Worm (Caenorhabditis elegans) whole organism, L3 larva: ENCODE data around the gene sra-34.

Experiments used
- ZK546.5 ChIP-seq: sonication (generic microtip); optimal IDR thresholded peaks from 2 replicates; lab custom pipeline; 2017; ENCODE audit warnings: missing biosample characterization, missing genetic modification characterization
- aly-2 ChIP-seq: fragments of 150-350 bp; optimal IDR thresholded peaks from 2 replicates; lab custom pipeline; 2014; ENCODE audit warnings: missing biosample characterization, missing genetic modification characterization
- ceh-28 ChIP-seq: fragments of 150-350 bp; optimal IDR thresholded peaks from 2 replicates; lab custom pipeline; 2014; ENCODE audit warnings: missing biosample characterization, missing genetic modification reagents, missing genetic modification characterization
- ceh-82 ChIP-seq: fragments of 150-350 bp; optimal IDR thresholded peaks from 2 replicates; lab custom pipeline; 2014; ENCODE audit warnings: missing biosample characterization, missing genetic modification characterization
- ceh-9 ChIP-seq: sonication (generic microtip); optimal IDR thresholded peaks from 2 replicates; lab custom pipeline; 2018; ENCODE audit warnings: missing biosample characterization, missing genetic modification characterization
- daf-12 ChIP-seq: fragments of 150-350 bp; optimal IDR thresholded peaks from 2 replicates; lab custom pipeline; 2014; ENCODE audit warnings: missing biosample characterization, missing genetic modification reagents, missing genetic modification characterization
- egl-5 ChIP-seq: fragments of 150-350 bp; optimal IDR thresholded peaks from 2 replicates; lab custom pipeline; 2017; ENCODE audit warnings: missing biosample characterization, missing genetic modification reagents, missing genetic modification characterization, inconsistent platforms
- elt-1 ChIP-seq: fragments of 150-350 bp; optimal IDR thresholded peaks from 2 replicates; lab custom pipeline; 2014; ENCODE audit warnings: missing biosample characterization, missing genetic modification characterization
- elt-2 ChIP-seq: sonication (generic microtip); optimal IDR thresholded peaks from 2 replicates; lab custom pipeline; 2016; ENCODE audit warnings: missing genetic modification reagents, mild to moderate bottlenecking, missing genetic modification characterization, missing compliant biosample characterization
- eor-1 ChIP-seq, 2 experiments: fragments of 150-350 bp; optimal IDR thresholded peaks; 2 replicates each; lab custom pipeline; 2014 to 2018; ENCODE audit warnings: missing biosample characterization in 2 of 2, missing genetic modification characterization in 2 of 2
- fkh-10 ChIP-seq: sonication (generic microtip); optimal IDR thresholded peaks from 2 replicates; lab custom pipeline; 2017; ENCODE audit warnings: missing biosample characterization, missing genetic modification reagents, missing genetic modification characterization
- fkh-2 ChIP-seq: fragments of 150-350 bp; optimal IDR thresholded peaks from 2 replicates; lab custom pipeline; 2014; ENCODE audit warnings: missing biosample characterization, missing genetic modification reagents, missing genetic modification characterization
- fos-1 ChIP-seq: fragments of 150-350 bp; optimal IDR thresholded peaks from 2 replicates; lab custom pipeline; 2014; ENCODE audit warnings: missing biosample characterization, missing genetic modification characterization
- hmg-11 ChIP-seq: sonication (generic microtip); optimal IDR thresholded peaks from 2 replicates; lab custom pipeline; 2016; ENCODE audit warnings: missing genetic modification characterization, missing compliant biosample characterization
- jun-1 ChIP-seq: fragments of 150-350 bp; optimal IDR thresholded peaks from 2 replicates; lab custom pipeline; 2014; ENCODE audit warnings: missing biosample characterization, missing genetic modification reagents, missing genetic modification characterization
- lin-39 ChIP-seq: fragments of 150-350 bp; optimal IDR thresholded peaks from 2 replicates; lab custom pipeline; 2018; ENCODE audit warnings: missing biosample characterization, missing genetic modification reagents, missing genetic modification characterization
- lsy-12 ChIP-seq: sonication (generic microtip); optimal IDR thresholded peaks from 2 replicates; lab custom pipeline; 2016; ENCODE audit warnings: mild to moderate bottlenecking, missing genetic modification characterization, missing compliant biosample characterization
- mdl-1 ChIP-seq: fragments of 150-350 bp; optimal IDR thresholded peaks from 2 replicates; lab custom pipeline; 2014; ENCODE audit warnings: missing biosample characterization, missing genetic modification characterization
- mml-1 ChIP-seq: fragments of 150-350 bp; sonication (generic microtip); optimal IDR thresholded peaks from 3 replicates; lab custom pipeline; 2014; ENCODE audit warnings: missing biosample characterization, missing genetic modification characterization
- nfya-1 ChIP-seq: sonication (generic microtip); optimal IDR thresholded peaks from 2 replicates; lab custom pipeline; 2017; ENCODE audit warnings: missing genetic modification characterization, mild to moderate bottlenecking, missing compliant biosample characterization, antibody characterized with exemption, moderate library complexity; ENCODE audit not compliant: insufficient read depth
- nhr-11 ChIP-seq: fragments of 150-350 bp; optimal IDR thresholded peaks from 2 replicates; lab custom pipeline; 2014; ENCODE audit warnings: missing biosample characterization, missing genetic modification characterization
- nhr-12 ChIP-seq: fragments of 150-350 bp; optimal IDR thresholded peaks from 2 replicates; lab custom pipeline; 2014; ENCODE audit warnings: missing biosample characterization, missing genetic modification characterization
- nhr-25 ChIP-seq: sonication (generic microtip); optimal IDR thresholded peaks from 2 replicates; lab custom pipeline; 2017; ENCODE audit warnings: missing biosample characterization, missing genetic modification characterization
- nhr-28 ChIP-seq: fragments of 150-350 bp; optimal IDR thresholded peaks from 2 replicates; lab custom pipeline; 2014; ENCODE audit warnings: missing biosample characterization, missing genetic modification characterization
- nhr-43 ChIP-seq: sonication (generic microtip); optimal IDR thresholded peaks from 2 replicates; lab custom pipeline; 2016; ENCODE audit warnings: mild to moderate bottlenecking, missing genetic modification characterization, missing compliant biosample characterization; ENCODE audit not compliant: poor library complexity, severe bottlenecking
- nhr-67 ChIP-seq: fragments of 150-350 bp; optimal IDR thresholded peaks from 2 replicates; lab custom pipeline; 2014; ENCODE audit warnings: missing biosample characterization, missing genetic modification characterization
- nhr-76 ChIP-seq: fragments of 150-350 bp; sonication (generic microtip); optimal IDR thresholded peaks from 5 replicates; lab custom pipeline; 2014; ENCODE audit warnings: missing biosample characterization, missing genetic modification characterization
- nhr-77 ChIP-seq: fragments of 150-350 bp; optimal IDR thresholded peaks from 2 replicates; lab custom pipeline; 2014; ENCODE audit warnings: missing biosample characterization, missing genetic modification characterization
- pha-4 ChIP-seq: fragments of 150-350 bp; optimal IDR thresholded peaks from 2 replicates; lab custom pipeline; 2014; ENCODE audit warnings: missing biosample characterization, missing genetic modification reagents, missing genetic modification characterization
- pqm-1 ChIP-seq: fragments of 150-350 bp; optimal IDR thresholded peaks from 2 replicates; lab custom pipeline; 2017; ENCODE audit warnings: missing biosample characterization, missing genetic modification characterization, inconsistent platforms
- sea-2 ChIP-seq: fragments of 150-350 bp; sonication (generic microtip); optimal IDR thresholded peaks from 4 replicates; lab custom pipeline; 2014; ENCODE audit warnings: missing biosample characterization, missing genetic modification reagents, missing genetic modification characterization
- snpc-4 ChIP-seq: fragments of 150-350 bp; optimal IDR thresholded peaks from 2 replicates; lab custom pipeline; 2014; ENCODE audit warnings: missing biosample characterization, missing genetic modification characterization
- tbx-2 ChIP-seq: sonication (generic microtip); optimal IDR thresholded peaks from 2 replicates; lab custom pipeline; 2016; ENCODE audit warnings: mild to moderate bottlenecking, missing genetic modification characterization, missing compliant biosample characterization
- unc-39 ChIP-seq: sonication (generic microtip); optimal IDR thresholded peaks from 4 replicates; lab custom pipeline; 2017; ENCODE audit warnings: missing biosample characterization, missing genetic modification characterization
- unc-62 ChIP-seq: fragments of 150-350 bp; sonication (generic microtip); optimal IDR thresholded peaks from 4 replicates; lab custom pipeline; 2014; ENCODE audit warnings: missing biosample characterization, missing genetic modification reagents, missing genetic modification characterization
- zag-1 ChIP-seq: fragments of 150-350 bp; optimal IDR thresholded peaks from 2 replicates; lab custom pipeline; 2014; ENCODE audit warnings: missing biosample characterization, missing genetic modification characterization
- ztf-11 ChIP-seq: fragments of 150-350 bp; optimal IDR thresholded peaks from 2 replicates; lab custom pipeline; 2014; ENCODE audit warnings: missing biosample characterization, missing genetic modification characterization
- ztf-4 ChIP-seq: fragments of 150-350 bp; optimal IDR thresholded peaks from 2 replicates; lab custom pipeline; 2014; ENCODE audit warnings: missing biosample characterization, missing genetic modification characterization

sra-34 gene

ce11 chrII:4573084-4573483 lies 29.6 kb upstream of the sra-34 start:
- TF ChIP-seq nhr-25 (peak; percentile 4), elt-1 (tag; lab: Kevin White, UChicago) (peak; percentile 79), pha-4 (tag; lab: Kevin White, UChicago) (no peak), ceh-28 (tag; lab: Kevin White, UChicago) (no peak)

ce11 chrII:4572579-4572978 lies 29.1 kb upstream of the sra-34 start:
- TF ChIP-seq ztf-4 (tag; lab: Kevin White, UChicago) (no peak), ceh-28 (tag; lab: Kevin White, UChicago) (no peak), zag-1 (tag; lab: Kevin White, UChicago) (no peak), unc-62 (GFP tag; lab: Kevin White, UChicago) (no peak), tbx-2 (tag; lab: Kevin White, UChicago) (no peak), snpc-4 (tag; lab: Kevin White, UChicago) (no peak), eor-1 (tag; optimal IDR thresholded peaks at IDR 0.05; lab: Kevin White, UChicago) (no peak), elt-2 (tag; lab: Kevin White, UChicago) (no peak), fkh-10 (GFP tag; lab: Kevin White, UChicago) (no peak)

ce11 chrII:4571868-4572267 lies 28.4 kb upstream of the sra-34 start, which contains the start of gene vab-1:
vab-1 (plus strand) TSS chrII:4572000.
- TF ChIP-seq ceh-9 (tag; lab: Kevin White, UChicago) (no peak), sea-2 (GFP tag; lab: Kevin White, UChicago) (no peak), hmg-11 (tag; lab: Kevin White, UChicago) (no peak), elt-1 (tag; lab: Kevin White, UChicago) (no peak), ceh-28 (tag; lab: Kevin White, UChicago) (no peak), nhr-11 (tag; lab: Kevin White, UChicago) (no peak), nhr-43 (tag; lab: Kevin White, UChicago) (no peak), nhr-77 (tag; lab: Kevin White, UChicago) (no peak), eor-1 (tag; optimal IDR thresholded peaks at IDR 0.05; lab: Kevin White, UChicago) (no peak), lsy-12 (tag; lab: Kevin White, UChicago) (no peak), ztf-4 (tag; lab: Kevin White, UChicago) (no peak), zag-1 (tag; lab: Kevin White, UChicago) (no peak), fkh-10 (GFP tag; lab: Kevin White, UChicago) (no peak), nhr-12 (tag; lab: Kevin White, UChicago) (no peak)

ce11 chrII:4571112-4571511 lies 27.6 kb upstream of the sra-34 start:
- TF ChIP-seq fos-1 (no peak), ztf-11 (tag; lab: Kevin White, UChicago) (no peak), nfya-1 (peak; percentile 8), aly-2 (tag; lab: Kevin White, UChicago) (no peak), ceh-82 (tag; lab: Kevin White, UChicago) (no peak), mdl-1 (tag; lab: Kevin White, UChicago) (no peak), hmg-11 (tag; lab: Kevin White, UChicago) (peak; percentile 60), lin-39 (peak; percentile 18)
- TF ChIP-seq, all 47 proteins: peak for 3

DNA sequence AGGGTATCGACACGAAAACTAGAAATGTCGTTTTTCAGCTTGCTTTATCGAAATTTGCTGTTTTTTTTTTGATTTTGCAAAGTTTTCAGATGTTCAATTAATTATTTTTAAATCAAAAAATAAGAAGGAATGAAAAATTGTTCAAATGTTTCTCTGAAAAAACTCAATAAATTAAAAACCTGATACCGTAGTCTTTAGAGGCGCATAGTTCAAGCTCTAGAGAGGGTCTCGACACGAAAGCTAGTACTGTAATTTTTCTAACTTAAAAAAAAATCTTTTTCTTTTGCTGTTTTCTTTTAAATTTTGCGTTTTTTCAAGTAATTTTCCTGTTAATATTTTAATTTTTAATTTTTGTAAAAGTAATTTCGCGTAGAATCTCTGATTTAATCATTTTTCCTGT lies 22.8 kb upstream of the sra-34 start:
- no peak for TF ChIP-seq daf-12 (tag; lab: Kevin White, UChicago)

ce11 chrII:4565205-4565604 lies 21.7 kb upstream of the sra-34 start:
- TF ChIP-seq ztf-11 (tag; lab: Kevin White, UChicago): no peak
- no peak for TF ChIP-seq jun-1 (tag; lab: Kevin White, UChicago)
- TF ChIP-seq elt-2 (tag; lab: Kevin White, UChicago): peak; percentile 58
- TF ChIP-seq pqm-1 (tag; lab: Kevin White, UChicago): no peak
- TF ChIP-seq nhr-76 (tag; lab: Kevin White, UChicago): no peak
- TF ChIP-seq nhr-25: no peak
- no peak for TF ChIP-seq nhr-67 (tag; lab: Kevin White, UChicago)
- TF ChIP-seq egl-5 (tag; lab: Kevin White, UChicago): no peak
- peak; percentile 24 for TF ChIP-seq lsy-12 (tag; lab: Kevin White, UChicago)
- no peak for TF ChIP-seq ZK546.5 (tag; lab: Kevin White, UChicago)
- TF ChIP-seq nhr-28 (tag; lab: Kevin White, UChicago): no peak
- TF ChIP-seq mml-1 (tag; lab: Kevin White, UChicago): no peak
- no peak for TF ChIP-seq sea-2 (GFP tag; lab: Kevin White, UChicago)
- no peak for TF ChIP-seq daf-12 (tag; lab: Kevin White, UChicago)
- no peak for TF ChIP-seq unc-39 (tag; lab: Kevin White, UChicago)
- TF ChIP-seq fkh-2 (tag; lab: Kevin White, UChicago): no peak
